Fruit fly (Drosophila melanogaster) whole organism, embryonic: ENCODE results near the gene CG5715.
A peak's percentile ranks its signal among the peaks of the same experiment; 100 is the strongest.

ENCODE experiments used
- Antp ChIP-seq: fragments of 200-800 bp; sonication (Bioruptor generic); optimal IDR thresholded peaks from 3 replicates; lab custom pipeline; 2016; ENCODE audit warnings: missing biosample characterization, missing genetic modification characterization
- Awh ChIP-seq: fragments of 200-800 bp; sonication (Bioruptor generic); IDR thresholded peaks from 2 replicates; pipeline ENCODE4, ENCODE4 v1.3.6; 2022; ENCODE audit warnings: missing biosample characterization, missing genetic modification characterization
- BEAF-32 ChIP-seq: fragments of 200-800 bp; sonication (Bioruptor generic); optimal IDR thresholded peaks from 3 replicates; lab custom pipeline; 2017; ENCODE audit warnings: missing biosample characterization, missing genetic modification characterization, mild to moderate bottlenecking, moderate library complexity, missing genetic modification reagents
- Bgb ChIP-seq: fragments of 200-800 bp; sonication (Bioruptor generic); IDR thresholded peaks from 2 replicates; pipeline ENCODE4 v1.3.6; 2022; ENCODE audit warnings: missing biosample characterization, missing genetic modification characterization; ENCODE audit not compliant: partially characterized antibody
- CG10209 ChIP-seq: fragments of 200-800 bp; sonication (Bioruptor generic); optimal IDR thresholded peaks from 3 replicates; lab custom pipeline; 2017; ENCODE audit warnings: missing biosample characterization, mild to moderate bottlenecking, missing genetic modification characterization, missing genetic modification reagents
- CG10267 ChIP-seq: fragments of 200-800 bp; sonication (Bioruptor generic); optimal IDR thresholded peaks from 2 replicates; lab custom pipeline; 2018; ENCODE audit warnings: missing biosample characterization, mild to moderate bottlenecking, missing genetic modification characterization, moderate library complexity
- CG10431 ChIP-seq: fragments of 200-800 bp; sonication (Bioruptor generic); optimal IDR thresholded peaks from 3 replicates; lab custom pipeline; 2018; ENCODE audit warnings: missing biosample characterization, mild to moderate bottlenecking, missing genetic modification characterization
- CG11093 ChIP-seq: fragments of 200-800 bp; sonication (Bioruptor generic); IDR thresholded peaks from 3 replicates; pipeline ENCODE4 v1.3.6; 2022; ENCODE audit warnings: missing biosample characterization, missing genetic modification characterization
- CG11723 ChIP-seq: fragments of 200-800 bp; sonication (Bioruptor generic); optimal IDR thresholded peaks from 2 replicates; lab custom pipeline; 2017; ENCODE audit warnings: missing biosample characterization, mild to moderate bottlenecking, missing genetic modification characterization
- CG1233 ChIP-seq: fragments of 200-800 bp; sonication (Bioruptor generic); optimal IDR thresholded peaks from 4 replicates; lab custom pipeline; 2018; ENCODE audit warnings: missing biosample characterization, mild to moderate bottlenecking, missing genetic modification characterization
- CG1602 ChIP-seq: fragments of 200-800 bp; sonication (Bioruptor generic); optimal IDR thresholded peaks from 3 replicates; lab custom pipeline; 2016; ENCODE audit warnings: missing biosample characterization, missing genetic modification characterization
- CG1603 ChIP-seq: fragments of 200-800 bp; sonication (Bioruptor generic); optimal IDR thresholded peaks from 2 replicates; lab custom pipeline; 2019; ENCODE audit warnings: missing biosample characterization, mild to moderate bottlenecking, missing genetic modification characterization, moderate library complexity
- CG17612 ChIP-seq: fragments of 200-800 bp; sonication (Bioruptor generic); IDR thresholded peaks from 2 replicates; pipeline ENCODE4 v1.3.6; 2022; ENCODE audit warnings: missing biosample characterization, missing genetic modification characterization
- CG17912 ChIP-seq: fragments of 200-800 bp; sonication (Bioruptor generic); optimal IDR thresholded peaks from 2 replicates; lab custom pipeline; 2018; ENCODE audit warnings: missing biosample characterization, mild to moderate bottlenecking, missing genetic modification characterization
- CG1832 ChIP-seq: fragments of 200-800 bp; sonication (Bioruptor generic); optimal IDR thresholded peaks from 2 replicates; lab custom pipeline; 2017; ENCODE audit warnings: missing biosample characterization, mild to moderate bottlenecking, missing genetic modification characterization, inconsistent platforms
- CG2120 ChIP-seq: fragments of 200-800 bp; sonication (Bioruptor generic); optimal IDR thresholded peaks from 3 replicates; lab custom pipeline; 2016; ENCODE audit warnings: missing biosample characterization, missing genetic modification characterization
- CG2129 ChIP-seq: fragments of 200-800 bp; sonication (Bioruptor generic); IDR thresholded peaks from 2 replicates; pipeline ENCODE4 v1.3.6; 2022; ENCODE audit warnings: missing biosample characterization, missing genetic modification characterization; ENCODE audit not compliant: partially characterized antibody
- CG31365 ChIP-seq: fragments of 200-800 bp; sonication (Bioruptor generic); optimal IDR thresholded peaks from 2 replicates; lab custom pipeline; 2018; ENCODE audit warnings: missing biosample characterization, mild to moderate bottlenecking, missing genetic modification characterization
- CG4360 ChIP-seq: fragments of 200-800 bp; sonication (Bioruptor generic); IDR thresholded peaks from 2 replicates; pipeline ENCODE4 v1.3.6; 2022; ENCODE audit warnings: missing biosample characterization, missing genetic modification characterization
- CG7928 ChIP-seq: fragments of 200-800 bp; sonication (Bioruptor generic); optimal IDR thresholded peaks from 2 replicates; lab custom pipeline; 2017; ENCODE audit warnings: missing biosample characterization, mild to moderate bottlenecking, missing genetic modification characterization
- CG8388 ChIP-seq: fragments of 200-800 bp; sonication (Bioruptor generic); optimal IDR thresholded peaks from 2 replicates; lab custom pipeline; 2019; ENCODE audit warnings: missing biosample characterization, mild to moderate bottlenecking, missing genetic modification characterization, moderate library complexity
- CG9215 ChIP-seq: fragments of 200-800 bp; sonication (Bioruptor generic); IDR thresholded peaks from 2 replicates; pipeline ENCODE4 v1.3.6; 2022; ENCODE audit warnings: missing biosample characterization, missing genetic modification characterization
- Jarid2 ChIP-seq: fragments of 200-800 bp; sonication (Bioruptor generic); optimal IDR thresholded peaks from 3 replicates; lab custom pipeline; 2017; ENCODE audit warnings: mild to moderate bottlenecking, missing biosample characterization, missing genetic modification reagents, missing genetic modification characterization
- Myb ChIP-seq: fragments of 200-800 bp; sonication (Bioruptor generic); optimal IDR thresholded peaks from 2 replicates; lab custom pipeline; 2016; ENCODE audit warnings: missing biosample characterization, missing genetic modification characterization
- Oaz ChIP-seq: fragments of 200-800 bp; sonication (Bioruptor generic); IDR thresholded peaks from 2 replicates; pipeline ENCODE4 v1.3.6; 2022; ENCODE audit warnings: missing biosample characterization, missing genetic modification characterization
- PHDP ChIP-seq: fragments of 200-800 bp; sonication (Bioruptor generic); optimal IDR thresholded peaks from 3 replicates; lab custom pipeline; 2018; ENCODE audit warnings: missing biosample characterization, mild to moderate bottlenecking, missing genetic modification characterization, moderate library complexity
- Rx ChIP-seq: fragments of 200-800 bp; sonication (Bioruptor generic); IDR thresholded peaks from 2 replicates; pipeline ENCODE4 v1.3.6; 2022; ENCODE audit warnings: missing biosample characterization, missing genetic modification characterization
- Sin3A ChIP-seq: fragments of >200 bp; optimal IDR thresholded peaks from 2 replicates; lab custom pipeline; 2018
- Sox102F ChIP-seq: fragments of 200-800 bp; sonication (Bioruptor generic); optimal IDR thresholded peaks from 2 replicates; lab custom pipeline; 2018; ENCODE audit warnings: missing biosample characterization, mild to moderate bottlenecking, missing genetic modification characterization, moderate library complexity
- Ssrp ChIP-seq: fragments of 200-800 bp; sonication (Bioruptor generic); optimal IDR thresholded peaks from 2 replicates; lab custom pipeline; 2018; ENCODE audit warnings: missing biosample characterization, mild to moderate bottlenecking, missing genetic modification characterization, moderate library complexity
- Trl ChIP-seq, 3 experiments: fragments of >200 bp in 2 of 3; fragments of 200-800 bp in 1 of 3; sonication (Bioruptor generic) in 1 of 3; optimal IDR thresholded peaks; 2 replicates in 1 of 3; 3 replicates in 2 of 3; lab custom pipeline; 2016 to 2017; ENCODE audit warnings: missing biosample characterization in 1 of 3, missing genetic modification characterization in 1 of 3
- Xrp1 ChIP-seq: fragments of 200-800 bp; sonication (Bioruptor generic); IDR thresholded peaks from 2 replicates; pipeline ENCODE4 v1.3.6; 2022; ENCODE audit warnings: missing biosample characterization, missing genetic modification characterization
- chinmo ChIP-seq: fragments of 200-800 bp; sonication (Bioruptor generic); IDR thresholded peaks from 4 replicates; pipeline ENCODE4 v1.3.6; 2022; ENCODE audit warnings: missing biosample characterization, missing genetic modification characterization; ENCODE audit not compliant: partially characterized antibody
- cwo ChIP-seq: fragments of 200-800 bp; sonication (Bioruptor generic); optimal IDR thresholded peaks from 3 replicates; lab custom pipeline; 2017; ENCODE audit warnings: missing biosample characterization, missing genetic modification characterization, mild to moderate bottlenecking, moderate library complexity, missing genetic modification reagents
- da ChIP-seq: fragments of 200-800 bp; sonication (Bioruptor generic); optimal IDR thresholded peaks from 2 replicates; lab custom pipeline; 2016; ENCODE audit warnings: missing biosample characterization, missing genetic modification characterization
- disco-r ChIP-seq: fragments of 200-800 bp; sonication (Bioruptor generic); optimal IDR thresholded peaks from 2 replicates; lab custom pipeline; 2016; ENCODE audit warnings: missing biosample characterization, missing genetic modification characterization
- dmrt99B ChIP-seq: fragments of 200-800 bp; sonication (Bioruptor generic); optimal IDR thresholded peaks from 2 replicates; lab custom pipeline; 2018; ENCODE audit warnings: missing biosample characterization, mild to moderate bottlenecking, missing genetic modification characterization, moderate library complexity
- emc ChIP-seq: fragments of 200-800 bp; sonication (Bioruptor generic); optimal IDR thresholded peaks from 2 replicates; lab custom pipeline; 2016; ENCODE audit warnings: missing biosample characterization, missing genetic modification characterization
- fd96Cb ChIP-seq: fragments of 200-800 bp; sonication (Bioruptor generic); optimal IDR thresholded peaks from 2 replicates; lab custom pipeline; 2018; ENCODE audit warnings: missing biosample characterization, mild to moderate bottlenecking, missing genetic modification characterization, moderate library complexity
- gce ChIP-seq: fragments of 200-800 bp; sonication (Bioruptor generic); IDR thresholded peaks from 3 replicates; pipeline ENCODE4 v1.3.6; 2022; ENCODE audit warnings: missing biosample characterization, missing genetic modification characterization
- gfzf ChIP-seq: fragments of 200-800 bp; sonication (Bioruptor generic); optimal IDR thresholded peaks from 2 replicates; lab custom pipeline; 2016; ENCODE audit warnings: missing biosample characterization, mild to moderate bottlenecking, missing genetic modification characterization, moderate library complexity
- jumu ChIP-seq: fragments of 200-800 bp; sonication (Bioruptor generic); optimal IDR thresholded peaks from 3 replicates; lab custom pipeline; 2016; ENCODE audit warnings: missing biosample characterization, missing genetic modification characterization
- knrl ChIP-seq: fragments of 200-800 bp; sonication (Bioruptor generic); IDR thresholded peaks from 3 replicates; pipeline ENCODE4 v1.3.6; 2022; ENCODE audit warnings: missing biosample characterization, missing genetic modification characterization; ENCODE audit not compliant: partially characterized antibody
- lmd ChIP-seq: fragments of 200-800 bp; sonication (Bioruptor generic); IDR thresholded peaks from 2 replicates; pipeline ENCODE4 v1.3.6; 2022; ENCODE audit warnings: missing biosample characterization, missing genetic modification characterization
- pzg ChIP-seq: fragments of 200-800 bp; sonication (Bioruptor generic); optimal IDR thresholded peaks from 3 replicates; lab custom pipeline; 2018; ENCODE audit warnings: missing biosample characterization, mild to moderate bottlenecking, missing genetic modification characterization, moderate library complexity
- unpg ChIP-seq: fragments of 200-800 bp; sonication (Bioruptor generic); optimal IDR thresholded peaks from 3 replicates; lab custom pipeline; 2018; ENCODE audit warnings: missing biosample characterization, mild to moderate bottlenecking, missing genetic modification characterization, moderate library complexity
- usp ChIP-seq: fragments of >200 bp; optimal IDR thresholded peaks from 2 replicates; lab custom pipeline; 2017; ENCODE audit warnings: missing biosample characterization, missing genetic modification characterization
- vnd ChIP-seq: fragments of 200-800 bp; sonication (Bioruptor generic); IDR thresholded peaks from 3 replicates; pipeline ENCODE4 v1.3.6; 2022; ENCODE audit warnings: missing biosample characterization, missing genetic modification characterization; ENCODE audit not compliant: partially characterized antibody

Gene CG5715

DNA sequence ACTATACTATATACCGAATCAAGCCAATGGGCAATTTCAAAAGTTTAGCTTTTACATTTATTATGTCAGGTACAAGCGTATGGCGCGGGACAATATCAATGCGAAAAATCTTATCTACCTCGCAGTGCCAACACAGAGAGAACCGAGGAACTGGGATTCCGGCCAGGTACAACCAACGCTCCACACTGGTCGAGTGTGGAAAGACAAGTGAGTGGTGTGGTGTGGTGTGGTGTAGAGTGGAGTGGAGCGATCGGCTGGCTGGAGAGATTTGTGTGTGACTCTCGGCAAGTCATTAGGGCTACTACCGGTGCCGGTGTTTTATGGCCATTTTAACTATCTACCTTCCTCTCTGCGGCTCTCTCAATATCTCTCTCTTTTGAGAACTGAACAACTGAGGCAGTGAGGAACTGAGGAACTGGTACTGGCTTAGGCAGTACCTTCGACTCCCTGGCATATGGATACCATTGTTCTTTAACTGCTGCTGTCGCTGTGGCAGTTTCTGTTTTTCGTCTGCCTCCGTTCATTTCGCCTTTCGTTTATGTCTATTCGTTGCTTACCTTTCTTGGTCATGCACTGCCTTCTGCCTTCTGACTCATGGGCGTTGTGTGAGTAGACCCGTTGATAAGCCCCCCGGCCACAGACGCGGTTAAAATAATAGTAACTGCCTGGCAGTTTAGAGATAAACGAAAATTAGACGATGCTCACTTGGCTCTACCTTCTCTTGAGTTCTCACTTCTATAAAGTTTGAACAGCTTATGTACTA, 34.7 kb downstream of the CG5715 start (continued):
- TF ChIP-seq CG4360: no peak
- peak; percentile 88 for TF ChIP-seq jumu (GFP tag; lab: Kevin White, UChicago)
- peak; percentile 91 for TF ChIP-seq CG10209 (GFP tag; lab: Kevin White, UChicago)
- TF ChIP-seq CG11723: peak; percentile 84
- TF ChIP-seq CG9215 (GFP tag; lab: Robert Waterston, UW): peak; percentile 72
- peak; percentile 77; the same call in 2 of the 4 replicates for TF ChIP-seq chinmo
- TF ChIP-seq lmd (GFP tag; lab: Robert Waterston, UW): peak; percentile 87
- peak; percentile 55 for TF ChIP-seq Oaz
- peak; percentile 83 to 90 for TF ChIP-seq Trl (optimal IDR thresholded peaks at IDR 0.05; lab: Kevin White, UChicago)
- peak; percentile 88 for TF ChIP-seq Trl (GFP tag; optimal IDR thresholded peaks at IDR 0.05; lab: Kevin White, UChicago)
- TF ChIP-seq CG8388 (GFP tag; lab: Kevin White, UChicago): peak; percentile 85
- TF ChIP-seq Ssrp (tag; lab: Kevin White, UChicago): peak; percentile 85
- peak; percentile 94 for TF ChIP-seq CG1603 (tag; lab: Kevin White, UChicago)
- TF ChIP-seq gce (GFP tag; lab: Robert Waterston, UW): peak; percentile 85
- no peak for TF ChIP-seq vnd (GFP tag; lab: Robert Waterston, UW)
- peak; percentile 88 for TF ChIP-seq CG1233 (GFP tag; lab: Kevin White, UChicago)
- TF ChIP-seq CG11093 (GFP tag; lab: Robert Waterston, UW): peak; percentile 87
- no peak for TF ChIP-seq BEAF-32 (GFP tag; lab: Kevin White, UChicago)
- no peak for TF ChIP-seq CG2129 (GFP tag; lab: Robert Waterston, UW)
- TF ChIP-seq Antp: peak; percentile 91
- peak; percentile 77 for TF ChIP-seq Myb (GFP tag; lab: Kevin White, UChicago)
- peak; percentile 91 for TF ChIP-seq unpg (GFP tag; lab: Kevin White, UChicago)
- no peak for TF ChIP-seq CG10431 (GFP tag; lab: Kevin White, UChicago)
- TF ChIP-seq Sin3A (lab: Kevin White, UChicago): no peak
- peak; percentile 81 for TF ChIP-seq emc
- peak; percentile 89 for TF ChIP-seq Sox102F
- no peak for TF ChIP-seq Bgb (GFP tag; lab: Robert Waterston, UW)
- no peak for TF ChIP-seq gfzf (GFP tag; lab: Kevin White, UChicago)
- TF ChIP-seq CG7928 (GFP tag; lab: Kevin White, UChicago): peak; percentile 40
- no peak for TF ChIP-seq CG1832 (GFP tag; lab: Kevin White, UChicago)
- peak; percentile 84 for TF ChIP-seq Rx
- peak; percentile 45 for TF ChIP-seq Jarid2 (GFP tag; lab: Kevin White, UChicago)
- TF ChIP-seq Awh (GFP tag; lab: Robert Waterston, UW): peak; percentile 81
- TF ChIP-seq Xrp1: peak; percentile 90
- peak; percentile 59 for TF ChIP-seq da (GFP tag; lab: Kevin White, UChicago)
- TF ChIP-seq PHDP: peak; percentile 88
- peak; percentile 96 for TF ChIP-seq CG2120 (GFP tag; lab: Kevin White, UChicago)
- peak; percentile 85 for TF ChIP-seq CG1602 (GFP tag; lab: Kevin White, UChicago)
- TF ChIP-seq disco-r: peak; percentile 81
- TF ChIP-seq knrl: no peak
- TF ChIP-seq fd96Cb (tag; lab: Kevin White, UChicago): peak; percentile 89
- no peak for TF ChIP-seq CG17912 (GFP tag; lab: Kevin White, UChicago)
- peak; percentile 86 for TF ChIP-seq cwo (GFP tag; lab: Kevin White, UChicago)
- TF ChIP-seq dmrt99B (tag; lab: Kevin White, UChicago): peak; percentile 91
- peak; percentile 82 for TF ChIP-seq CG10267 (tag; lab: Kevin White, UChicago)
- peak; percentile 48; the same call in 1 of the 2 replicates for TF ChIP-seq CG17612
- TF ChIP-seq CG31365 (tag; lab: Kevin White, UChicago): peak; percentile 63
- TF ChIP-seq pzg (GFP tag; lab: Kevin White, UChicago): peak; percentile 18
- TF ChIP-seq usp: no peak
